Worm (Caenorhabditis elegans) whole organism, mixed stage, embryonic: ENCODE measurements around the gene jkk-1.

ENCODE experiments used
- M03D4.4 ChIP-seq: sonication (generic microtip); optimal IDR thresholded peaks from 2 replicates; lab custom pipeline; 2017; ENCODE audit warnings: mild to moderate bottlenecking, missing genetic modification characterization, missing compliant biosample characterization
- bed-3 ChIP-seq: fragments of 200-800 bp; sonication (Bioruptor generic); optimal IDR thresholded peaks from 3 replicates; lab custom pipeline; 2018; ENCODE audit warnings: mild to moderate bottlenecking, missing genetic modification characterization, moderate library complexity, missing compliant biosample characterization
- blmp-1 ChIP-seq: fragments of 150-350 bp; optimal IDR thresholded peaks from 2 replicates; lab custom pipeline; 2014; ENCODE audit warnings: missing biosample characterization, missing genetic modification characterization
- ceh-39 ChIP-seq: fragments of 150-350 bp; optimal IDR thresholded peaks from 2 replicates; lab custom pipeline; 2014; ENCODE audit warnings: missing biosample characterization, missing genetic modification characterization
- ceh-43 ChIP-seq: fragments of 200-800 bp; sonication (Bioruptor generic); optimal IDR thresholded peaks from 2 replicates; lab custom pipeline; 2018; ENCODE audit warnings: mild to moderate bottlenecking, missing genetic modification characterization, moderate library complexity, missing compliant biosample characterization
- ceh-83 ChIP-seq: fragments of 200-800 bp; sonication (Bioruptor generic); optimal IDR thresholded peaks from 2 replicates; lab custom pipeline; 2018; ENCODE audit warnings: mild to moderate bottlenecking, missing genetic modification characterization, missing compliant biosample characterization
- ces-1 ChIP-seq: fragments of 150-350 bp; optimal IDR thresholded peaks from 2 replicates; lab custom pipeline; 2014; ENCODE audit warnings: missing biosample characterization, missing genetic modification reagents, missing genetic modification characterization
- cnd-1 ChIP-seq: fragments of 200-800 bp; sonication (Bioruptor generic); optimal IDR thresholded peaks from 2 replicates; lab custom pipeline; 2018; ENCODE audit warnings: mild to moderate bottlenecking, missing genetic modification characterization, missing compliant biosample characterization
- drap-1 ChIP-seq: fragments of 200-800 bp; sonication (Bioruptor generic); optimal IDR thresholded peaks from 3 replicates; lab custom pipeline; 2018; ENCODE audit warnings: mild to moderate bottlenecking, missing genetic modification characterization, missing compliant biosample characterization
- elt-1 ChIP-seq: sonication (generic microtip); optimal IDR thresholded peaks from 2 replicates; lab custom pipeline; 2017; ENCODE audit warnings: missing genetic modification characterization, mild to moderate bottlenecking, missing compliant biosample characterization, antibody characterized with exemption, moderate library complexity, borderline replicate concordance; ENCODE audit not compliant: insufficient read depth
- flh-1 ChIP-seq: fragments of 200-800 bp; sonication (Bioruptor generic); optimal IDR thresholded peaks from 2 replicates; lab custom pipeline; 2018; ENCODE audit warnings: mild to moderate bottlenecking, missing genetic modification characterization, moderate library complexity, missing compliant biosample characterization
- ham-2 ChIP-seq: fragments of 200-800 bp; sonication (Bioruptor generic); optimal IDR thresholded peaks from 2 replicates; lab custom pipeline; 2018; ENCODE audit warnings: mild to moderate bottlenecking, missing genetic modification characterization, missing compliant biosample characterization
- hlh-1 ChIP-seq: fragments of 150-350 bp; optimal IDR thresholded peaks from 2 replicates; lab custom pipeline; 2014; ENCODE audit warnings: missing biosample characterization, missing genetic modification reagents, missing genetic modification characterization
- lin-13 ChIP-seq: fragments of 150-350 bp; optimal IDR thresholded peaks from 2 replicates; lab custom pipeline; 2014; ENCODE audit warnings: missing biosample characterization, missing genetic modification characterization
- lin-32 ChIP-seq: fragments of 200-800 bp; sonication (Bioruptor generic); optimal IDR thresholded peaks from 2 replicates; lab custom pipeline; 2018; ENCODE audit warnings: mild to moderate bottlenecking, missing genetic modification characterization, missing compliant biosample characterization
- lsy-2 ChIP-seq: fragments of 150-350 bp; optimal IDR thresholded peaks from 2 replicates; lab custom pipeline; 2014; ENCODE audit warnings: missing biosample characterization, missing genetic modification characterization
- mab-5 ChIP-seq: fragments of 150-350 bp; optimal IDR thresholded peaks from 2 replicates; lab custom pipeline; 2014; ENCODE audit warnings: missing biosample characterization, missing genetic modification characterization
- mep-1 ChIP-seq: fragments of 150-350 bp; optimal IDR thresholded peaks from 2 replicates; lab custom pipeline; 2017; ENCODE audit warnings: missing biosample characterization, missing genetic modification reagents, missing genetic modification characterization, inconsistent platforms
- mls-2 ChIP-seq: sonication (generic microtip); optimal IDR thresholded peaks from 2 replicates; lab custom pipeline; 2016; ENCODE audit warnings: mild to moderate bottlenecking, missing genetic modification characterization, moderate library complexity, missing compliant biosample characterization
- nhr-12 ChIP-seq: fragments of 150-350 bp; optimal IDR thresholded peaks from 2 replicates; lab custom pipeline; 2014; ENCODE audit warnings: missing biosample characterization, missing genetic modification characterization
- nhr-2 ChIP-seq: fragments of 150-350 bp; optimal IDR thresholded peaks from 2 replicates; lab custom pipeline; 2014; ENCODE audit warnings: missing biosample characterization, missing genetic modification characterization
- nhr-237 ChIP-seq: fragments of 150-350 bp; optimal IDR thresholded peaks from 2 replicates; lab custom pipeline; 2014; ENCODE audit warnings: missing biosample characterization, missing genetic modification characterization
- nhr-28 ChIP-seq: fragments of 150-350 bp; optimal IDR thresholded peaks from 2 replicates; lab custom pipeline; 2014; ENCODE audit warnings: missing biosample characterization, missing genetic modification characterization
- nhr-76 ChIP-seq: sonication (generic microtip); optimal IDR thresholded peaks from 2 replicates; lab custom pipeline; 2017; ENCODE audit warnings: missing biosample characterization, missing genetic modification characterization
- pha-4 ChIP-seq: fragments of 150-350 bp; optimal IDR thresholded peaks from 2 replicates; lab custom pipeline; 2018; ENCODE audit warnings: missing biosample characterization, missing genetic modification reagents, missing genetic modification characterization
- sem-2 ChIP-seq: fragments of 200-800 bp; sonication (Bioruptor generic); optimal IDR thresholded peaks from 2 replicates; lab custom pipeline; 2018; ENCODE audit warnings: mild to moderate bottlenecking, missing genetic modification characterization, missing compliant biosample characterization
- snpc-4 ChIP-seq: fragments of 150-350 bp; optimal IDR thresholded peaks from 2 replicates; lab custom pipeline; 2014; ENCODE audit warnings: missing biosample characterization, missing genetic modification characterization
- sptf-1 ChIP-seq: sonication (generic microtip); optimal IDR thresholded peaks from 2 replicates; lab custom pipeline; 2017; ENCODE audit warnings: mild to moderate bottlenecking, missing genetic modification characterization, moderate library complexity, missing compliant biosample characterization
- tbx-8 ChIP-seq: fragments of 200-800 bp; sonication (Bioruptor generic); optimal IDR thresholded peaks from 2 replicates; lab custom pipeline; 2018; ENCODE audit warnings: mild to moderate bottlenecking, missing genetic modification characterization, moderate library complexity, missing compliant biosample characterization
- unc-120 ChIP-seq: sonication (generic microtip); optimal IDR thresholded peaks from 2 replicates; lab custom pipeline; 2017; ENCODE audit warnings: missing genetic modification characterization, missing compliant biosample characterization; ENCODE audit not compliant: poor library complexity, severe bottlenecking
- unc-39 ChIP-seq: fragments of 150-350 bp; optimal IDR thresholded peaks from 2 replicates; lab custom pipeline; 2014; ENCODE audit warnings: missing biosample characterization, missing genetic modification characterization
- unc-62 ChIP-seq: fragments of 150-350 bp; optimal IDR thresholded peaks from 2 replicates; lab custom pipeline; 2014; ENCODE audit warnings: missing biosample characterization, missing genetic modification reagents, missing genetic modification characterization
- zip-8 ChIP-seq: fragments of 150-350 bp; optimal IDR thresholded peaks from 2 replicates; lab custom pipeline; 2014; ENCODE audit warnings: missing biosample characterization, missing genetic modification characterization
- ztf-11 ChIP-seq: fragments of 150-350 bp; optimal IDR thresholded peaks from 2 replicates; lab custom pipeline; 2014; ENCODE audit warnings: missing biosample characterization, missing genetic modification characterization

The jkk-1 gene

ce11 chrX:5406345-5406744 is 38.1 kb downstream of the jkk-1 start, which contains the start of gene C03F11.4:
Gene C03F11.4 (minus strand): TSS chrX:5406445.
- TF ChIP-seq nhr-76 (tag; lab: Kevin White, UChicago) (no peak), nhr-12 (tag; lab: Kevin White, UChicago) (no peak), nhr-28 (tag; lab: Kevin White, UChicago) (no peak), mab-5 (tag; lab: Kevin White, UChicago) (no peak), sem-2 (no peak), ceh-43 (no peak), nhr-237 (tag; lab: Kevin White, UChicago) (no peak), snpc-4 (tag; lab: Kevin White, UChicago) (no peak), zip-8 (tag; lab: Kevin White, UChicago) (no peak), cnd-1 (tag; lab: Kevin White, UChicago) (no peak), lin-13 (tag; lab: Kevin White, UChicago) (no peak), pha-4 (tag; lab: Kevin White, UChicago) (no peak), unc-62 (GFP tag; lab: Kevin White, UChicago) (no peak), unc-120 (no peak), unc-39 (tag; lab: Kevin White, UChicago) (no peak), ceh-39 (no peak), M03D4.4 (tag; lab: Kevin White, UChicago) (no peak), sptf-1 (tag; lab: Kevin White, UChicago) (no peak), lin-32 (GFP tag; lab: Kevin White, UChicago) (no peak), ceh-83 (GFP tag; lab: Kevin White, UChicago) (no peak)

DNA sequence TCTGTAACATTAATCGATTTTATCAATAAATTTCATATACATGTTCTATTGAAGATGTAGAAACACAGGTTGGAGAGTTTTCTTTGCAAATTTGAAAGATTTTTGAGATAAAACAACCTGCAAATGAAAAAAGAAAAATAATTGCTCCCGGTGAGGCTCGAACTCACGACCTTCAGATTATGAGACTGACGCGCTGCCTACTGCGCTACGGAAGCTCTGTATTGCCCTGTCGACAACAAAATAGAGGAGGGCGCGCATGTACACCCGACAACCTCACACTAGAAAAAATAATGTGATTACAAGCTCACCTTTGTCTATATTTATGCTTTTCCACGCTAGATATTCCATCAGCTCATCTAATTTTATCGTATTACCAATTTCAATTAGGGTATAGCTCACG is 39.0 kb downstream of the jkk-1 start:
- TF ChIP-seq nhr-28 (tag; lab: Kevin White, UChicago) (no peak), unc-62 (GFP tag; lab: Kevin White, UChicago) (no peak), lin-32 (GFP tag; lab: Kevin White, UChicago) (no peak), drap-1 (peak; percentile 60), blmp-1 (no peak), flh-1 (GFP tag; lab: Kevin White, UChicago) (no peak), M03D4.4 (tag; lab: Kevin White, UChicago) (peak; percentile 53), elt-1 (tag; lab: Kevin White, UChicago) (no peak), ham-2 (GFP tag; lab: Kevin White, UChicago) (peak; percentile 2), hlh-1 (tag; lab: Kevin White, UChicago) (no peak), nhr-2 (no peak), lsy-2 (tag; lab: Kevin White, UChicago) (no peak), mep-1 (tag; lab: Kevin White, UChicago) (peak; percentile 5), ceh-83 (GFP tag; lab: Kevin White, UChicago) (peak; percentile 82), zip-8 (tag; lab: Kevin White, UChicago) (no peak), ztf-11 (no peak), sem-2 (peak; percentile 27), nhr-12 (tag; lab: Kevin White, UChicago) (no peak), snpc-4 (tag; lab: Kevin White, UChicago) (no peak), mab-5 (tag; lab: Kevin White, UChicago) (no peak), unc-120 (no peak), cnd-1 (tag; lab: Kevin White, UChicago) (peak; percentile 53), nhr-237 (tag; lab: Kevin White, UChicago) (no peak), bed-3 (GFP tag; lab: Kevin White, UChicago) (peak; percentile 17), ceh-39 (no peak), tbx-8 (GFP tag; lab: Kevin White, UChicago) (no peak), ces-1 (GFP tag; lab: Kevin White, UChicago) (no peak), mls-2 (tag; lab: Kevin White, UChicago) (peak; percentile 70), nhr-76 (tag; lab: Kevin White, UChicago) (no peak), ceh-43 (peak; percentile 50), sptf-1 (tag; lab: Kevin White, UChicago) (peak; percentile 72), lin-13 (tag; lab: Kevin White, UChicago) (no peak)

ce11 chrX:5413510-5413909 is 45.2 kb downstream of the jkk-1 start, which contains the start of gene pks-1:
Gene pks-1 (plus strand): TSS chrX:5413810.
- no peak for TF ChIP-seq sem-2
- TF ChIP-seq nhr-2 = no peak
- TF ChIP-seq ceh-39 = no peak
- TF ChIP-seq, all 35 proteins: peak for 0

DNA sequence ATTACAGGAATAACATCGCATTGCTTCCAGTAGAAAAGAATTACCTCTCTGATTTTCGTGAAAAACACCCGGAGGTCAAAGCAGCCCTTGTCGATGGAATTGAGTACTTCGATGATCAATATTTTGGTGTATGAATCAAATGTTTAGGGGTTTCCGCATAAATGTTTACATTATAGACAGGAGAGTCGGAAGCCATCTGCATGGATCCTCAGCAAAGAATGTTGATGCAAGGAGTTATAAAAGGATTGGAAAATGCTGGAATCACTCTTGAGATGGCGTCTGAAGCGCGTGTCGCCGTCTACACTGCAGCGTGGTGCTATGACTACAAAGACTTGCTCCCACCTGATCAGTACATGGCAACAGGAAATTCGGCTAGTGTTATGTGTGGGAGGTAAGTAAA is 46.0 kb downstream of the jkk-1 start, which contains the start of gene C41A3.2:
TSS of gene C41A3.2 (minus strand) at position 101 of the 400 bp plus-strand sequence.
- TF ChIP-seq mep-1 (tag; lab: Kevin White, UChicago) = no peak
- TF ChIP-seq ceh-83 (GFP tag; lab: Kevin White, UChicago) = no peak
- no peak for TF ChIP-seq hlh-1 (tag; lab: Kevin White, UChicago)
- no peak for TF ChIP-seq zip-8 (tag; lab: Kevin White, UChicago)
- TF ChIP-seq lin-32 (GFP tag; lab: Kevin White, UChicago) = no peak
- no peak for TF ChIP-seq blmp-1
- no peak for TF ChIP-seq cnd-1 (tag; lab: Kevin White, UChicago)
- no peak for TF ChIP-seq elt-1 (tag; lab: Kevin White, UChicago)
- TF ChIP-seq, all 35 proteins: peak for 0
